Worm (Caenorhabditis elegans) whole organism, young adult: ENCODE data around the gene C15H11.1.

Experiments
- B0019.2 ChIP-seq: fragments of 200-800 bp; sonication (Bioruptor generic); conservative IDR thresholded peaks from 2 replicates; pipeline ENCODE4 v1.3.6; 2022; ENCODE audit warnings: missing genetic modification reagents, missing genetic modification characterization, missing compliant biosample characterization
- B0336.3 ChIP-seq: fragments of 200-800 bp; sonication (Bioruptor generic); IDR thresholded peaks from 2 replicates; pipeline ENCODE4 v1.3.6; 2022; ENCODE audit warnings: missing genetic modification characterization, missing compliant biosample characterization
- C17E4.6 ChIP-seq: fragments of 200-800 bp; sonication (Bioruptor generic); IDR thresholded peaks from 2 replicates; pipeline ENCODE4 v1.3.6; 2022; ENCODE audit warnings: missing genetic modification reagents, missing genetic modification characterization, missing compliant biosample characterization
- D2030.7 ChIP-seq: fragments of 200-800 bp; sonication (Bioruptor generic); IDR thresholded peaks from 2 replicates; pipeline ENCODE4 v1.3.6; 2022; ENCODE audit warnings: missing genetic modification reagents, missing genetic modification characterization, missing compliant biosample characterization
- F10E7.11 ChIP-seq: sonication (generic microtip); optimal IDR thresholded peaks from 2 replicates; lab custom pipeline; 2017; ENCODE audit warnings: mild to moderate bottlenecking, missing genetic modification characterization, moderate library complexity, missing compliant biosample characterization
- F33H1.4 ChIP-seq: fragments of 200-800 bp; sonication (Bioruptor generic); IDR thresholded peaks from 2 replicates; pipeline ENCODE4 v1.3.6; 2022; ENCODE audit warnings: missing genetic modification reagents, missing genetic modification characterization, missing compliant biosample characterization
- K11D2.4 ChIP-seq: fragments of 200-800 bp; sonication (Bioruptor generic); IDR thresholded peaks from 2 replicates; pipeline ENCODE4 v1.3.6; 2022; ENCODE audit warnings: missing genetic modification reagents, missing genetic modification characterization, missing compliant biosample characterization
- K12H6.12 ChIP-seq: fragments of 200-800 bp; sonication (Bioruptor generic); optimal IDR thresholded peaks from 2 replicates; lab custom pipeline; 2018; ENCODE audit warnings: mild to moderate bottlenecking, missing genetic modification characterization, missing compliant biosample characterization
- T26A5.8 ChIP-seq: sonication (generic microtip); optimal IDR thresholded peaks from 2 replicates; lab custom pipeline; 2016; ENCODE audit warnings: missing genetic modification characterization, missing compliant biosample characterization
- Y53F4B.3 ChIP-seq: fragments of 200-800 bp; sonication (Bioruptor generic); IDR thresholded peaks from 2 replicates; pipeline ENCODE4 v1.3.6; 2022; ENCODE audit warnings: missing genetic modification reagents, missing genetic modification characterization, missing compliant biosample characterization
- akir-1 ChIP-seq: fragments of 200-800 bp; sonication (Bioruptor generic); optimal IDR thresholded peaks from 2 replicates; lab custom pipeline; 2018; ENCODE audit warnings: mild to moderate bottlenecking, missing genetic modification characterization, moderate library complexity, missing compliant biosample characterization
- atf-7 ChIP-seq: sonication (generic microtip); optimal IDR thresholded peaks from 2 replicates; lab custom pipeline; 2017; ENCODE audit warnings: mild to moderate bottlenecking, missing genetic modification characterization, missing compliant biosample characterization
- bed-2 ChIP-seq: fragments of 200-800 bp; sonication (Bioruptor generic); IDR thresholded peaks from 2 replicates; pipeline ENCODE4 v1.3.6; 2022; ENCODE audit warnings: missing genetic modification reagents, missing genetic modification characterization, missing compliant biosample characterization
- cebp-1 ChIP-seq, 2 experiments: fragments of 200-800 bp in 1 of 2; sonication (Bioruptor generic) in 1 of 2; sonication (generic microtip) in 1 of 2; IDR thresholded peaks in 1 of 2; optimal IDR thresholded peaks in 1 of 2; 2 replicates each; pipeline versions ENCODE4 v1.3.6 to Lab custom; 2017 to 2022; ENCODE audit warnings: missing compliant biosample characterization in 2 of 2, missing genetic modification characterization in 2 of 2, mild to moderate bottlenecking in 1 of 2, missing genetic modification reagents in 1 of 2, moderate library complexity in 1 of 2
- ceh-100 ChIP-seq: fragments of 200-800 bp; sonication (Bioruptor generic); IDR thresholded peaks from 2 replicates; pipeline ENCODE4 v1.3.6; 2022; ENCODE audit warnings: missing genetic modification reagents, missing genetic modification characterization, missing compliant biosample characterization
- chd-7 ChIP-seq: sonication (generic microtip); optimal IDR thresholded peaks from 2 replicates; lab custom pipeline; 2016; ENCODE audit warnings: mild to moderate bottlenecking, missing genetic modification characterization, moderate library complexity, missing compliant biosample characterization
- dox-1 ChIP-seq: fragments of 200-800 bp; sonication (Bioruptor generic); IDR thresholded peaks from 2 replicates; pipeline ENCODE4 v1.3.6; 2022; ENCODE audit warnings: missing genetic modification reagents, missing genetic modification characterization, missing compliant biosample characterization
- ekl-4 ChIP-seq: fragments of 200-800 bp; sonication (Bioruptor generic); IDR thresholded peaks from 2 replicates; pipeline ENCODE4 v1.3.6; 2022; ENCODE audit warnings: missing genetic modification reagents, missing genetic modification characterization, missing compliant biosample characterization
- hlh-26 ChIP-seq: fragments of 200-800 bp; sonication (Bioruptor generic); conservative IDR thresholded peaks from 2 replicates; pipeline ENCODE4 v1.3.6; 2022; ENCODE audit warnings: missing genetic modification reagents, missing genetic modification characterization, missing compliant biosample characterization
- hmg-1.2 ChIP-seq: fragments of 200-800 bp; sonication (Bioruptor generic); IDR thresholded peaks from 2 replicates; pipeline ENCODE4 v1.3.6; 2022; ENCODE audit warnings: missing genetic modification reagents, missing genetic modification characterization, missing compliant biosample characterization
- hmg-20 ChIP-seq: fragments of 200-800 bp; sonication (Bioruptor generic); IDR thresholded peaks from 2 replicates; pipeline ENCODE4 v1.3.6; 2022; ENCODE audit warnings: missing genetic modification reagents, missing genetic modification characterization, missing compliant biosample characterization
- hrde-1 ChIP-seq: sonication (generic microtip); optimal IDR thresholded peaks from 2 replicates; lab custom pipeline; 2016; ENCODE audit warnings: missing genetic modification characterization, mild to moderate bottlenecking, missing compliant biosample characterization, moderate library complexity, missing genotype, missing genetic modification reagents, borderline replicate concordance
- hsf-1 ChIP-seq: fragments of 200-800 bp; sonication (Bioruptor generic); IDR thresholded peaks from 2 replicates; pipeline ENCODE4 v1.3.6; 2022; ENCODE audit warnings: missing genetic modification reagents, missing genetic modification characterization, missing compliant biosample characterization
- lag-1 ChIP-seq: fragments of 200-800 bp; sonication (Bioruptor generic); IDR thresholded peaks from 2 replicates; pipeline ENCODE4 v1.3.6; 2022; ENCODE audit warnings: missing genetic modification reagents, missing genetic modification characterization, missing compliant biosample characterization
- let-526 ChIP-seq: fragments of 200-800 bp; sonication (Bioruptor generic); IDR thresholded peaks from 2 replicates; pipeline ENCODE4 v1.3.6; 2022; ENCODE audit warnings: missing genetic modification reagents, missing genetic modification characterization, missing compliant biosample characterization
- lin-26 ChIP-seq: fragments of 200-800 bp; sonication (Bioruptor generic); IDR thresholded peaks from 2 replicates; pipeline ENCODE4 v1.3.6; 2022; ENCODE audit warnings: missing genetic modification reagents, missing genetic modification characterization, missing compliant biosample characterization
- madf-3 ChIP-seq: fragments of 200-800 bp; sonication (Bioruptor generic); IDR thresholded peaks from 2 replicates; pipeline ENCODE4 v1.3.6; 2022; ENCODE audit warnings: missing genetic modification reagents, missing genetic modification characterization, missing compliant biosample characterization
- madf-6 ChIP-seq: fragments of 200-800 bp; sonication (Bioruptor generic); IDR thresholded peaks from 2 replicates; pipeline ENCODE4 v1.3.6; 2022; ENCODE audit warnings: missing genetic modification reagents, missing genetic modification characterization, missing compliant biosample characterization
- madf-8 ChIP-seq: fragments of 200-800 bp; sonication (Bioruptor generic); conservative IDR thresholded peaks from 2 replicates; pipeline ENCODE4 v1.3.6; 2022; ENCODE audit warnings: missing genetic modification reagents, missing genetic modification characterization, missing compliant biosample characterization
- mcd-1 ChIP-seq: fragments of 200-800 bp; sonication (Bioruptor generic); IDR thresholded peaks from 2 replicates; pipeline ENCODE4 v1.3.6; 2022; ENCODE audit warnings: missing genetic modification reagents, missing genetic modification characterization, missing compliant biosample characterization
- mes-4 ChIP-seq: sonication (generic microtip); optimal IDR thresholded peaks from 2 replicates; lab custom pipeline; 2016; ENCODE audit warnings: missing genotype, missing genetic modification characterization, missing compliant biosample characterization
- nhr-179 ChIP-seq: sonication (generic microtip); optimal IDR thresholded peaks from 2 replicates; lab custom pipeline; 2016; ENCODE audit warnings: mild to moderate bottlenecking, missing genetic modification characterization, missing compliant biosample characterization
- nhr-27 ChIP-seq: fragments of 200-800 bp; sonication (Bioruptor generic); optimal IDR thresholded peaks from 2 replicates; lab custom pipeline; 2018; ENCODE audit warnings: mild to moderate bottlenecking, missing genetic modification characterization, moderate library complexity, missing compliant biosample characterization
- pbrm-1 ChIP-seq: fragments of 200-800 bp; sonication (Bioruptor generic); IDR thresholded peaks from 2 replicates; pipeline ENCODE4 v1.3.6; 2022; ENCODE audit warnings: missing genetic modification reagents, missing genetic modification characterization, missing compliant biosample characterization
- pha-4 ChIP-seq: fragments of 150-350 bp; sonication (generic microtip); optimal IDR thresholded peaks from 2 replicates; lab custom pipeline; 2014; ENCODE audit warnings: missing biosample characterization, missing genetic modification reagents, missing genetic modification characterization
- rpc-1 ChIP-seq, 2 experiments: fragments of 150-350 bp in 1 of 2; sonication (generic microtip) in 1 of 2; optimal IDR thresholded peaks; 2 replicates each; lab custom pipeline; 2014 to 2018; ENCODE audit warnings: missing biosample characterization in 1 of 2, missing genetic modification characterization in 1 of 2, missing genetic modification reagents in 1 of 2, missing genotype in 1 of 2
- sea-2 ChIP-seq: fragments of 200-800 bp; sonication (Bioruptor generic); IDR thresholded peaks from 2 replicates; pipeline ENCODE4 v1.3.6; 2022; ENCODE audit warnings: missing genetic modification characterization, missing compliant biosample characterization
- snpc-1.1 ChIP-seq: sonication (generic microtip); optimal IDR thresholded peaks from 2 replicates; lab custom pipeline; 2017; ENCODE audit warnings: missing genetic modification characterization, mild to moderate bottlenecking, missing compliant biosample characterization, antibody characterized with exemption, moderate library complexity, missing genotype, missing genetic modification reagents; ENCODE audit not compliant: insufficient read depth
- snpc-1.3 ChIP-seq: sonication (generic microtip); optimal IDR thresholded peaks from 2 replicates; lab custom pipeline; 2017; ENCODE audit warnings: missing genetic modification characterization, mild to moderate bottlenecking, missing compliant biosample characterization, antibody characterized with exemption, moderate library complexity, missing genotype, missing genetic modification reagents; ENCODE audit not compliant: insufficient read depth
- snpc-3.4 ChIP-seq: sonication (generic microtip); optimal IDR thresholded peaks from 2 replicates; lab custom pipeline; 2017; ENCODE audit warnings: missing genetic modification characterization, mild to moderate bottlenecking, missing compliant biosample characterization, antibody characterized with exemption, moderate library complexity, missing genotype, missing genetic modification reagents
- somi-1 ChIP-seq: fragments of 200-800 bp; sonication (Bioruptor generic); optimal IDR thresholded peaks from 2 replicates; lab custom pipeline; 2018; ENCODE audit warnings: mild to moderate bottlenecking, missing genetic modification characterization, missing compliant biosample characterization
- sptf-2 ChIP-seq: fragments of 200-800 bp; sonication (Bioruptor generic); optimal IDR thresholded peaks from 2 replicates; lab custom pipeline; 2018; ENCODE audit warnings: mild to moderate bottlenecking, missing genetic modification characterization, missing compliant biosample characterization
- tbp1 ChIP-seq: fragments of 200-800 bp; sonication (Bioruptor generic); optimal IDR thresholded peaks from 2 replicates; lab custom pipeline; 2018; ENCODE audit warnings: mild to moderate bottlenecking, missing genetic modification characterization, missing compliant biosample characterization
- ztf-25 ChIP-seq: fragments of 200-800 bp; sonication (Bioruptor generic); IDR thresholded peaks from 2 replicates; pipeline ENCODE4 v1.3.6; 2022; ENCODE audit warnings: missing genetic modification reagents, missing genetic modification characterization, missing compliant biosample characterization

Gene C15H11.1

ce11 chrV:14421325-14421724 lies 27.7 kb downstream of the C15H11.1 start, which contains the start of gene dhs-22:
Gene dhs-22, minus strand, starts transcription at chrV:14421440.
- TF ChIP-seq hmg-1.2 (GFP tag; lab: Robert Waterston, UW) (0 out of 2 replicates have a peak, but pooled peaks have one; percentile 17), hsf-1 (peak; percentile 1; the same call in 1 of the 2 replicates), hmg-20 (GFP tag; lab: Robert Waterston, UW) (no peak), snpc-1.1 (tag; lab: Kevin White, UChicago) (peak; percentile 4), mcd-1 (no peak), ceh-100 (GFP tag; lab: Robert Waterston, UW) (0 out of 2 replicates have a peak, but pooled peaks have one; percentile 48), madf-6 (GFP tag; lab: Robert Waterston, UW) (peak; percentile 55), F10E7.11 (no peak), D2030.7 (no peak), pha-4 (tag; lab: Kevin White, UChicago) (no peak), B0336.3 (GFP tag; lab: Robert Waterston, UW) (no peak), F33H1.4 (GFP tag; lab: Robert Waterston, UW) (no peak), cebp-1 (GFP tag; IDR thresholded peaks at IDR 0.05; lab: Robert Waterston, UW) (peak; percentile 57; the same call in 1 of the 2 replicates), cebp-1 (tag; optimal IDR thresholded peaks at IDR 0.05; lab: Kevin White, UChicago) (peak; percentile 73)

ce11 chrV:14422317-14422716 lies 28.7 kb downstream of the C15H11.1 start, which contains the start of gene pas-1:
Gene pas-1, minus strand, starts transcription at chrV:14422618.
- TF ChIP-seq B0019.2 (GFP tag; lab: Robert Waterston, UW): no peak
- TF ChIP-seq K11D2.4 (GFP tag; lab: Robert Waterston, UW): no peak
- no peak for TF ChIP-seq nhr-179 (tag; lab: Kevin White, UChicago)
- TF ChIP-seq T26A5.8 (tag; lab: Kevin White, UChicago): no peak
- TF ChIP-seq K12H6.12 (tag; lab: Kevin White, UChicago): no peak
- TF ChIP-seq chd-7 (tag; lab: Kevin White, UChicago): peak; percentile 57
- TF ChIP-seq ekl-4 (GFP tag; lab: Robert Waterston, UW): peak; percentile 72; the same call in 1 of the 2 replicates
- 0 out of 2 replicates have a peak, but pooled peaks have one; percentile 19 for TF ChIP-seq ztf-25 (GFP tag; lab: Robert Waterston, UW)
- no peak for TF ChIP-seq snpc-3.4 (tag; lab: Kevin White, UChicago)
- no peak for TF ChIP-seq C17E4.6 (GFP tag; lab: Robert Waterston, UW)
- TF ChIP-seq madf-8: no peak
- no peak for TF ChIP-seq nhr-27
- TF ChIP-seq hlh-26: no peak
- TF ChIP-seq pbrm-1 (GFP tag; lab: Robert Waterston, UW): 0 out of 2 replicates have a peak, but pooled peaks have one; percentile 25
- no peak for TF ChIP-seq lag-1 (GFP tag; lab: Robert Waterston, UW)
- no peak for TF ChIP-seq let-526 (GFP tag; lab: Robert Waterston, UW)
- peak; percentile 37; the same call in 1 of the 2 replicates for TF ChIP-seq mcd-1
- peak; percentile 52; the same call in 1 of the 2 replicates for TF ChIP-seq lin-26
- TF ChIP-seq madf-6 (GFP tag; lab: Robert Waterston, UW): peak; percentile 49
- TF ChIP-seq tbp1 (GFP tag; lab: Kevin White, UChicago): no peak
- 0 out of 2 replicates have a peak, but pooled peaks have one; percentile 46 for TF ChIP-seq B0336.3 (GFP tag; lab: Robert Waterston, UW)
- no peak for TF ChIP-seq Y53F4B.3 (GFP tag; lab: Robert Waterston, UW)
- TF ChIP-seq madf-3: peak; percentile 74; the same call in 1 of the 2 replicates
- no peak for TF ChIP-seq atf-7 (tag; lab: Kevin White, UChicago)
- no peak for TF ChIP-seq mes-4 (tag; lab: Kevin White, UChicago)
- TF ChIP-seq dox-1 (GFP tag; lab: Robert Waterston, UW): no peak
- no peak for TF ChIP-seq bed-2
- TF ChIP-seq pha-4 (tag; lab: Kevin White, UChicago): no peak
- TF ChIP-seq somi-1 (GFP tag; lab: Kevin White, UChicago): no peak
- TF ChIP-seq hrde-1 (tag; lab: Kevin White, UChicago): no peak
- TF ChIP-seq rpc-1 (optimal IDR thresholded peaks at IDR 0.05; lab: Kevin White, UChicago): no peak
- no peak for TF ChIP-seq rpc-1 (tag; optimal IDR thresholded peaks at IDR 0.05; lab: Kevin White, UChicago)
- 0 out of 2 replicates have a peak, but pooled peaks have one; percentile 30 for TF ChIP-seq hsf-1
- TF ChIP-seq snpc-1.3: no peak
- TF ChIP-seq sea-2: no peak
- no peak for TF ChIP-seq sptf-2 (GFP tag; lab: Kevin White, UChicago)
- no peak for TF ChIP-seq akir-1 (GFP tag; lab: Kevin White, UChicago)
